Fruit fly (Drosophila melanogaster) whole organism: ENCODE results near the gene Acp98AB.

ENCODE experiments used
- CG8478 ChIP-seq: fragments of >200 bp; optimal IDR thresholded peaks from 2 replicates; lab custom pipeline; 2018; ENCODE audit warnings: inconsistent platforms
- Dll ChIP-seq: fragments of >200 bp; optimal IDR thresholded peaks from 2 replicates; lab custom pipeline; 2017
- EcR ChIP-seq, 2 experiments: fragments of >200 bp; optimal IDR thresholded peaks; 2 replicates each; lab custom pipeline; 2017; ENCODE audit warnings: missing biosample characterization in 2 of 2, missing genetic modification characterization in 2 of 2, missing genetic modification reagents in 2 of 2
- pan ChIP-seq: fragments of >200 bp; optimal IDR thresholded peaks from 2 replicates; lab custom pipeline; 2017
- psq ChIP-seq: fragments of >200 bp; optimal IDR thresholded peaks from 2 replicates; lab custom pipeline; 2017
- usp ChIP-seq: fragments of >200 bp; optimal IDR thresholded peaks from 2 replicates; lab custom pipeline; 2017; ENCODE audit warnings: missing biosample characterization, missing genetic modification characterization, mixed read lengths

Gene Acp98AB

DNA sequence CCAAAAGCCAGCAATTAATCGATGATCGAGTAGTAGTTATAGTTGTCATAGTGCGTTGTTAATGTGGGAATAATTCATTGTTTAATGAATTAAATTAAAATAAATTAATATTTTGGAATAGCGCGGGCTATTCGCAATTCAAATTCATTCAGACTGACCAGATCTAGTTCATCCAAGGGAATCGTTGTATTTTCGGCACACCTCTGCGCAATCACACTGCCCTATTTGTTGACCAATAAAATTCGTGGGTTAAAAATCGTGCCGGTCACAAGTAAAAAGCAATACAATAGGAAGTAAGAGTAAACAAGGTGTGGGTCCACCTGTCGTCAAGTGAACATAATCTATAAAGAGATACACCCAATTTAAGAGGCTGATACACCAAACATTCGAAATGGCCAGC lies 15.7 kb upstream of the Acp98AB start, which contains the start of gene CG12883:
Gene CG12883 (plus strand): TSS at position 273 of the 400 bp plus-strand sequence.
- TF ChIP-seq CG8478 (lab: Kevin White, UChicago): no peak
- no peak for TF ChIP-seq psq (lab: Kevin White, UChicago)
- no peak for TF ChIP-seq pan (lab: Kevin White, UChicago)
- no peak for TF ChIP-seq Dll
- no peak for TF ChIP-seq usp (GFP tag; lab: Kevin White, UChicago)
- TF ChIP-seq EcR (GFP tag; optimal IDR thresholded peaks at IDR 0.05; lab: Kevin White, UChicago): no peak

DNA sequence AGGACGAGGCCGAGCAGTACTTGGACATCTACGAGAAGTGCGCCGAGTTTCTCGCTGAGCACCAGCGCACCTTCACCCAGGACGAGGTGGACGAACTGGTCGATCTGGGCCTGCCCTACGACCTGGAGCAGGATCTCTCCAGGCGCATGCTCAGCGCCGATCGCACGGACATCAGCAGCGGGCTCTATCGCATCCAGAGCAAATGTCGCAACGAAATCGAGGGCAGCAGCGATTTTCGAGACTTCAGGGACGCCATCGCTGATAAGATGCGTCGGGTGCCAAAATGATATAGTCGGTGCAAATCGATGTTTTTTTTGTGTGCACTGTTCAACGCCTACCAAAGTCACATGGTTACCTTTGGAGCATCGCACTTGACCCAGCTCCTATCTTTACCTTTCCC lies 15.0 kb upstream of the Acp98AB start:
- TF ChIP-seq CG8478 (lab: Kevin White, UChicago): no peak
- no peak for TF ChIP-seq EcR (GFP tag; optimal IDR thresholded peaks at IDR 0.05; lab: Kevin White, UChicago)
- no peak for TF ChIP-seq usp (GFP tag; lab: Kevin White, UChicago)
- no peak for TF ChIP-seq psq (lab: Kevin White, UChicago)
- no peak for TF ChIP-seq pan (lab: Kevin White, UChicago)

DNA sequence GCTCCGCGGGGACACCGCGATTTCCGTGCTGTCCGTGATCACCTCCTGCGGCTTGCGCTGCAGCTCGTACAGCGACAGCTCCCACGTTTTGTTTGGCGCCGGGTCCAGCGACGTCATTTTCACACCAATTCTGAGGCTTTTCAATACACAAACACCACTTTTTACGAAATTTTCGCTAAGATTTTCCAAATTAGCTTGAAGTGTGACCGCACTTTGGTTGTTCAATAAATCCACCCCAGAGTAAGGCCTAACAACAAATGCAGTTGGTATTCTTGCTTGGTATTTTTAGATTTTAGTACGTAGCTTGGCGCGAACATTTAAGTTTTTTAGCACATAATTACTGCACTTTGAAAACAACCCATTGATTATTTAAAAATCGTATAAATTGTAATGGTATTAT lies 12.9 kb upstream of the Acp98AB start, which contains the start of gene Sce:
Gene Sce (minus strand): TSS at position 231 of the 400 bp plus-strand sequence.
- TF ChIP-seq Dll (no peak), psq (lab: Kevin White, UChicago) (no peak), CG8478 (lab: Kevin White, UChicago) (no peak), EcR (GFP tag; optimal IDR thresholded peaks at IDR 0.05; lab: Kevin White, UChicago) (no peak), pan (lab: Kevin White, UChicago) (no peak), usp (GFP tag; lab: Kevin White, UChicago) (no peak)

DNA sequence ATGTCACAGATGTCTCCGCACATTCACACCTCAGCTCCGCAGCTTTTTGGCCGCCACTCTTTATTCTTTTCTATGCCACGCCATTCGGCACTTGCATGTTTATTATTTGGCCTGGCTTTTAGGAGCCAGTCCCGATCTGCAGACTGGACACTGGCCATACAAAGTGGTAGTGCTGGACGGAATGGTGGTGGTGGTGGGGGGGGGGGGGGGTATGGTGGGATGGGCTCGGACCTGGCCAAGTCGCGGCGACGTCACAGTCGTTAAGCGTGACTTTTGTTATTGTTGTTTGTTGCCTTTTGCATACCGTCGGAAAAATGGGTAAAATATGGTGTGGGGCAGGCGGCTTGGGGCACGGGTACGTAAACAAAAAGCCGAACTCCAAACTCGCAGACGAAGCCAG lies 9.6 kb upstream of the Acp98AB start:
- TF ChIP-seq CG8478 (lab: Kevin White, UChicago) (no peak), usp (GFP tag; lab: Kevin White, UChicago) (no peak), psq (lab: Kevin White, UChicago) (no peak), pan (lab: Kevin White, UChicago) (no peak), Dll (no peak), EcR (GFP tag; optimal IDR thresholded peaks at IDR 0.05; lab: Kevin White, UChicago) (no peak)

DNA sequence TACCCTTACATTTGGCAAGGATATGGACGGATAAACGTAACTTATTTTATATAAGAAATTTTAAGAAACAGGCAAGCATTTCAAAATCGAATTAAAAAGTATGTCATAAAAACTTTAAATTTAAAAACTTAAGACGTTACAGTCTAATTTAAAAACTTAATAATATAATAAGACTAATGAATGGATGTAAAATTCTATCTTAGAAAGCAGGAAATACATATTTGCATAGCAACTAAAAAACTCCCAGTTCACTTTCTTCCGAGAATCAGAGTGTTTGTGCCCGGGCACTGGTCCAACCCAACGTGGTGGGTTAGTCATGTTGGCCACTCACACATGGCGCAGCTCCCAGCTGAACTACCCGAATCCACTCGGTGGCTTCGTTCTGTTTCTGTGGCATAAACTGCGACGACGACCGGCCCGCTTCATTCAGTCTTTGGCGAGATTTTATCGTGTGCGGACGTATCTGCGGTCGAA lies 9.1 kb upstream of the Acp98AB start, which contains the start of gene CG12880:
Gene CG12880 (plus strand): TSS at position 424 of the 474 bp plus-strand sequence.
- TF ChIP-seq usp (GFP tag; lab: Kevin White, UChicago): no peak
- no peak for TF ChIP-seq pan (lab: Kevin White, UChicago)
- no peak for TF ChIP-seq CG8478 (lab: Kevin White, UChicago)
- no peak for TF ChIP-seq psq (lab: Kevin White, UChicago)
- TF ChIP-seq Dll: no peak
- no peak for TF ChIP-seq EcR (GFP tag; optimal IDR thresholded peaks at IDR 0.05; lab: Kevin White, UChicago)

DNA sequence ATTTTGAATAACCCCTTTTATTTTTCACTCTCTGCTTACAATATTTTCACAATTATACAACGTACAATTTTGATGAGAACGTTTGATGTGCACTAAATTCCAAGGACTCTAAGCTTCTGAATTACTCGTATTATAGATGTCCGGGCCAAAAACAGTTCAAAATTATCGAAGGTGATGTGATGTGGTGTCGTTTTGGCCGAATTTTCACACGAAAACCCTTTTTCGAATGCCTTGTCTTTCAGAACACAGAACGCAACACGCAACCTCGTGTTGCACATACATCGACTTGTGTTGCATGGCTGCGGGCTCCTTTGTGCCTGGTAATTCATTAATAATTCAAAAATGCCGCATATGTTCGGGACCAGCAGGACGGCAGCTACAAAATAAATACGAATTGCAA lies 6.6 kb upstream of the Acp98AB start, which contains the start of gene CG31055:
Gene CG31055 (minus strand): TSS at position 101 of the 400 bp plus-strand sequence.
- TF ChIP-seq pan (lab: Kevin White, UChicago): no peak
- TF ChIP-seq usp (GFP tag; lab: Kevin White, UChicago): no peak
- no peak for TF ChIP-seq Dll
- TF ChIP-seq EcR (GFP tag; optimal IDR thresholded peaks at IDR 0.05; lab: Kevin White, UChicago): no peak
- no peak for TF ChIP-seq psq (lab: Kevin White, UChicago)
- no peak for TF ChIP-seq CG8478 (lab: Kevin White, UChicago)

DNA sequence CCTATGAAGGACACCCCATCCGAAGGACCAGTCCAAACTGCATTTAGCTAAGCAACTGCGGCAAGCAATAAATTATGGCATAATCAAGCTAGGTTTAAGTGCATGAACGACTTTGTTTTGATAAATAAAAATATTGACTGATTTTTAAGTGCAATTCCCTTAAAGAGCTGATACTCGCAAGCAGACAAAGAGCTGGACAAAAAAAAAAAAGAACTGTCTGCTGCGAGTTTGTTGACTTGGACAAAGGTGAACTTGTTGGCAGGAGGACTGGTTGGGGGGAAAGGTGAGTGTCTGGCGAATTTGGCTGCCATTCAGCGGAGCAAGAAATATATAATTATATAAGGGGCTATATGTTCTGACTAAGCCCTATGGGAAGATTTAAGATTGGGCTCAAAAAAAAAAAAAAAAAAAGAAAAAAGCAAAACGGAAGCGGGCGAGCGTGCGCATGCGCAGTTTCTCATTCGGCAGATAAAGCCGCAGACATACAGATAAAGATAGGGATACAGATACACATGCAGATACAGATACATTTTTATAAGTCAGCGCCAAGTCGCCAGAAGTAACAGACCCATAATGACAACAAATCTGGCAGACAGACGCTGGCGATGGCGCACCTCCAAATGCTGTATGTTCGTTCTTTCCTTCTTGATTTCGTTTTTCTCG lies 1.9 kb upstream of the Acp98AB start:
- TF ChIP-seq CG8478 (lab: Kevin White, UChicago) (no peak), Dll (no peak), EcR (GFP tag; optimal IDR thresholded peaks at IDR 0.05; lab: Kevin White, UChicago) (no peak), psq (lab: Kevin White, UChicago) (no peak), usp (GFP tag; lab: Kevin White, UChicago) (no peak), pan (lab: Kevin White, UChicago) (no peak)

DNA sequence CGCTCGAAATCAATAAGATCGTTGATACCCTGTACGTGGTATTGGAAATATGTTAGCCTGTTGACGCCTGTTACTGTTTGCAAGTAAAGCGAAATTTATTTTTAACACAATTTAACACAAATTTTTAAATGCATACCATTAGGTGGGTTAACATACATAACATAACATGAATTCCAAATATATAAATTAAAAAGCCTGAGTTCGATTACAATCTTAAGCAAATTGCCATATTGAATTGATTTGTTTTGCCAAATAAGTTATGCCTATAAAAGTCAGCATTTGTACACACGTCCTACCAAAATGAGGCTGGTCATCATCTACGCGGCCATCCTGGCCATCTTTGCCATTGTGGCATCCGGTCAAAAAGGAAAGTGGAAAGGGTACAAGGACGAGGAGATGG lies 665 bp upstream of the Acp98AB start, which contains the start of gene CG43319:
Gene CG43319 (plus strand): TSS at position 301 of the 400 bp plus-strand sequence.
- TF ChIP-seq Dll (no peak), pan (lab: Kevin White, UChicago) (peak; percentile 61), psq (lab: Kevin White, UChicago) (no peak)

DNA sequence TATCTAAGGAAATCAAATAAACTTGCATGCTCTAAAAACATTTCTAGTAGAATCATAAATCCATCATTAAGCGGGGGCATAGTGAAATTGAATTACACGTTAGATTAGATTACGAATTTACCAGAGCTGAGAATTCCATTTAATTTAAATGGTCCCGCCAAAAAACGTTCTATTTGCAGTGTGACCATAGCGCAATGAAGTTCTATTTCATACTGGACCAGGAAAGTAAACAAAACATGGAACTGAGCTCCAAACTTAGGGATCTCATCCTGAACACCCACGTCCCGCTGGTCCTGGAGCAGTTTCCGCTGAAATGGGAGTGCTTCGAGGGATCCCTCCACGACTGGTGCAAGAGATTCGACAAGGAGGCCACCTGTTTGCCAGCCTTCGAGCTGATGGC lies 336 bp downstream of the Acp98AB start, which contains the start of gene HSPBAP1:
Gene HSPBAP1 (plus strand): TSS at position 217 of the 400 bp plus-strand sequence.
- no peak for TF ChIP-seq EcR (GFP tag; optimal IDR thresholded peaks at IDR 0.05; lab: Kevin White, UChicago)
- TF ChIP-seq usp (GFP tag; lab: Kevin White, UChicago): no peak
- TF ChIP-seq psq (lab: Kevin White, UChicago): no peak
- TF ChIP-seq pan (lab: Kevin White, UChicago): no peak
- TF ChIP-seq Dll: no peak

DNA sequence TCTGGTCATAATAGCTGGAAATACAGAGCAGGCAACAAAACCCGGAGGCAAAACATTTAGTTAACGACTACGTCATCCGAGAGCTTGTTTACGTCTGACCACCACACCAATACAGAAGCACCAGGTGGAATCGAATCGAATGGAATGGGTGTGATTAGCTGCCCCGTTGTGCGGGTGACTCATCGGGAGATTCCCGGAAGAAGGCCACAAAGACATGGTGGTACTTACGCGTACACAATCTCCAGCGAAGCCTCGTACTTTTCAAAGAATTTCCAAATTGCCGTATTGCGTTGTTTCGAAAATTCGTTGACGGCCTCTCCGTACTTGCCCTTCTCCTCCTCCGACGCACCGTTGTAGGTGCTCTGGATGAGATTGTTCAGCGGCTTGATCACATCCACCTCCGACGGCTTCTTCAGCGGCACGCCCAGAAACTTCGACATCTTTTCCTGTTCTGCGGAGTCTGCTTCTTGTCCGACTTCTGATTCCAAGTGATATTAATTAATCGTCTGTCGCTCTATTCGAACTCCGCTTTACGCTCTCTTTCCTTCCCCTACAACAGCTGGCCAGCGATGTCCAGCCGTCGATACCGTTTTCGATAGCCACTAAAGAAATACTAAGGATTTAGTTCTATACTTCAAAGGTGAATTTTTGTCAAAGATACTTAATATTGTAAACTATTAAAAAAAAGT lies 5.0 kb downstream of the Acp98AB start, which contains the start of gene ALiX:
Gene ALiX (minus strand): TSS at position 571 of the 689 bp plus-strand sequence.
- TF ChIP-seq EcR (GFP tag; optimal IDR thresholded peaks at IDR 0.05; lab: Kevin White, UChicago): no peak
- TF ChIP-seq psq (lab: Kevin White, UChicago): no peak
- no peak for TF ChIP-seq pan (lab: Kevin White, UChicago)
- TF ChIP-seq CG8478 (lab: Kevin White, UChicago): no peak
- no peak for TF ChIP-seq Dll
- no peak for TF ChIP-seq usp (GFP tag; lab: Kevin White, UChicago)

DNA sequence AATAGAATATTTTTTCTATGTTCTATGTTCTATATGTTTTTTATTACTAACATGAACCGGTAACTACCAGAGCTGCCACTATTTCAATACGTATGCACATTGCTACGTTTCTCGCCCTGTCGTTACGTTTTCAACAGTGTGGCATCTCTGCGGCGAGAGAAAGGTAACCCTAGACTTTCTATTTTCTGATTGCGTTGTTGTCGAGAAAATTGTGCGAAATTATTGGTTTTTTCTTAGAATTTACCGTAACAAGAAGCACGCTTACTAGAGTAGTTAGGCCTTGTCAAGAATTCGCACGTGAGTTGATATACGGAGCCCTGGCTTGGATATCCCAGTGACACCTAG lies 5.5 kb downstream of the Acp98AB start, which contains the start of gene btz:
Gene btz (plus strand): TSS at position 133 of the 345 bp plus-strand sequence.
- TF ChIP-seq psq (lab: Kevin White, UChicago): no peak
- TF ChIP-seq Dll: no peak
- no peak for TF ChIP-seq CG8478 (lab: Kevin White, UChicago)
